Worm (Caenorhabditis elegans) whole organism, midembryonic: ENCODE measurements around the gene efr-3.

ENCODE experiments used
- cog-1 ChIP-seq: sonication (generic microtip); optimal IDR thresholded peaks from 2 replicates; lab custom pipeline; 2016; ENCODE audit warnings: missing genetic modification characterization, missing compliant biosample characterization
- flt-1 ChIP-seq: fragments of 200-800 bp; sonication (Bioruptor generic); IDR thresholded peaks from 2 replicates; pipeline ENCODE4 v1.3.6; 2022; ENCODE audit warnings: missing genetic modification characterization, missing compliant biosample characterization
- tab-1 ChIP-seq: fragments of 200-800 bp; sonication (Bioruptor generic); IDR thresholded peaks from 2 replicates; pipeline ENCODE4 v1.3.6; 2022; ENCODE audit warnings: missing genetic modification characterization, missing compliant biosample characterization
- ztf-23 ChIP-seq: fragments of 200-800 bp; sonication (Bioruptor generic); IDR thresholded peaks from 2 replicates; pipeline ENCODE4 v1.3.6; 2022; ENCODE audit warnings: missing genetic modification reagents, missing genetic modification characterization, missing compliant biosample characterization

DNA sequence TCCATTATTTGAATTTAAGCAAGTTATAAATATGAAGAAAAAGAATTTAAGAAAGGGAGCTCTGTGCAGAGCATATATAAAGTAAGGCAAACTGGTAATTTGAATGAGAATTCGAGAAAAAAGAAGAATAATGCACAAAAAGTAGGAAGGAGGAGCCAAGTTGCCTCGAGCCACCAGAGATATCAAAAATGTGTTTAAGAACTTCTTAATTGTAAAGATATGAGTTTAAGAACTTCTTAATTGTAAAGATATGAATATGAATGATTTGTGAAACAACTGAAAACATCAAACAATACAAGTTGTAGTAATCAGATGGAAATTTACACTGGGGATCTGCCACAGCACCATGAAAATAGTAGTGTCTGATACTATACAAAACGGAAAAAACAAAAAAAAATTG, 34.1 kb downstream of the efr-3 start, which contains the start of gene F13H8.6:
- TF ChIP-seq ztf-23 (GFP tag; lab: Robert Waterston, UW), result no peak
- no peak for TF ChIP-seq flt-1 (GFP tag; lab: Robert Waterston, UW)
- no peak for TF ChIP-seq cog-1 (tag; lab: Kevin White, UChicago)
- TF ChIP-seq tab-1 (GFP tag; lab: Robert Waterston, UW), result no peak
